Worm (Caenorhabditis elegans): ENCODE results near the gene pcp-1.

pcp-1 gene

ce11 chrIII:7758562-7758961 lies at the start of gene pcp-1:
Gene pcp-1, plus strand, starts transcription at chrIII:7758903.
- no peak for TF ChIP-seq unc-62 (GFP tag; optimal IDR thresholded peaks at IDR 0.05)

- TF ChIP-seq unc-62 (GFP tag; optimal IDR thresholded peaks at IDR 0.05), result no peak
Observed at ce11 chrIII:7709391-7709790, 49.3 kb upstream of the pcp-1 start, which contains the start of gene lin-13. Gene lin-13, minus strand, starts transcription at chrIII:7709491.

DNA sequence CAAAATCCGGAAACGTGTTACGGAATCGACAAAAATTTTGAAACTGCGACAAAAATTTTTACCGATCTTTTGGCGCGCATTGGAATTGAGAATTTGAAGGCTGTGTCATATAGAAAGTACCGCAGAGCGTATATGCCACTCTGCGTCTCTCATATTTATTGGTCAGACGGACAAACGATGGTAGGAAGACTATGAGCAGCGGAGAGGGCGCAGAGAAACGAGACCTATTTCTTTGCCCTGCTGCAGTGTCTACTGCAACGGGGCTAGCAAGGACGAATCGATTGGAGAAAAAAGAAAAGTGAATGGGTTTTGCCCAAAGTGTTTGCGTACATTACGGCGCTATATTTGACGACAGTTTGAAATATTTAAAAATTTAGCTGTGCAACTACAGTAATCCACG lies 48.6 kb upstream of the pcp-1 start:
- no peak for TF ChIP-seq unc-62 (GFP tag; optimal IDR thresholded peaks at IDR 0.05)

DNA sequence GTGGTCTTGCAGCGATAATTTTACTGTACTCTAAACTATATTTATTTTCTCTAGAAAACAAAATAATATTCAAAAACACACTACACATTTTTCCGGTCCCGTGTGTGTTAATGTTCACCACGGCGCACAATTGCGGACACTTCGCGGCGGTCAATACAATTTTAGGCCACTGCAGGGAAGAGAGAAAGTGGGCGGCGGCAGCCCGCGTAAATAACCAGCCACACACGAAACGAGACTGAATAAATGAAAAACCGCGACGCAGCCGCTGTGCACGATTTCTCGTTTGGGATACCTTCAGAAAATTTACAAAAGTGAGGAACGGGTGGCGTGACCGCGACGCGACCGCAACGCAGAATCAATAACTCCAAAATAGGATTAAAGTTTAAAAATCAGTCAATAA lies 47.8 kb upstream of the pcp-1 start:
- no peak for TF ChIP-seq unc-62 (GFP tag; optimal IDR thresholded peaks at IDR 0.05)

DNA sequence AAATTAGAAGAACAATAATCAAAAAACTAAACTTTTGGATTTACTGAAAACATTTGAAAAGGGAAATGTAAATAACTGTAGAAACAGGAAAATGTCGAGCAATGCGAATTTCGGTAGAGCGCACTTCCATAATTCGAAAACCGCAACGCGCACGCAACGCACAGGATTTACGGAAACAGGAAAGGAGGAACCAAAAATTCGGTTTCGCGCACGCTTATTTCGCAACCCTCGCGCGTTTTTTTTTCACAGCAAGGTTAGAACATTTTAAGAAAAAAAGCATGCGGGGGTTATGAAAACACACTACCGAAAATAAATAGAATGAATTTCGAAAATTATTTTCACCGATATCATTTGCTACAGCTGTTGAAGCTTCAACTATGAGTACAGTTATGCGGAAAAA lies 47.2 kb upstream of the pcp-1 start:
- TF ChIP-seq unc-62 (GFP tag; optimal IDR thresholded peaks at IDR 0.05), result no peak

ce11 chrIII:7711908-7712359 lies 46.8 kb upstream of the pcp-1 start, which contains the start of gene C03B8.3:
Gene C03B8.3, plus strand, starts transcription at chrIII:7712309.
- TF ChIP-seq unc-62 (GFP tag; optimal IDR thresholded peaks at IDR 0.05), result no peak

- TF ChIP-seq unc-62 (GFP tag; optimal IDR thresholded peaks at IDR 0.05), result no peak
Observed at ce11 chrIII:7716550-7716949, 42.2 kb upstream of the pcp-1 start.

DNA sequence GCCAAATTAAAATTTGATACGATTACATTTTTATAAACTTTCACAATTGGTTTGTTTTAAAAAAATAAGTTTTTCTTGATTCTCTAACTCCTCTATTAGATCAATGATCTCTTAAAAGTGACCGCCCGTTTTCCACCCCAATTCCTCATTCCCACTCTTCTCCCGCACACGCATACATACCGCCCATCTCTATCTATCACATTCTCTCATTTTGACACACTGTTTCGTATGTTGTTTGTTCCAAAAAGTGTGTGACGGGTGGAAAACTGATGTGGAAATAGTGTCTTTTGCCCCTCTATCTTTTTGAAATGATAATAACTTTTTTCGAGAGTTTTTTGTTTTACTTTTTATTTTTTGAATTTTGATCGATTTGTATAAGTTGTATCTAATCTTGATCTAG lies 40.4 kb upstream of the pcp-1 start:
- no peak for TF ChIP-seq unc-62 (GFP tag; optimal IDR thresholded peaks at IDR 0.05)

- TF ChIP-seq unc-62 (GFP tag; optimal IDR thresholded peaks at IDR 0.05), result no peak
Observed at ce11 chrIII:7719364-7719936, 39.3 kb upstream of the pcp-1 start, which contains the start of gene ncl-1. Gene ncl-1, plus strand, starts transcription at chrIII:7719729.

- TF ChIP-seq unc-62 (GFP tag; optimal IDR thresholded peaks at IDR 0.05), result no peak
Observed at ce11 chrIII:7720861-7721260, 37.8 kb upstream of the pcp-1 start.

ce11 chrIII:7721513-7721912 lies 37.2 kb upstream of the pcp-1 start:
- TF ChIP-seq unc-62 (GFP tag; optimal IDR thresholded peaks at IDR 0.05), result no peak

- TF ChIP-seq unc-62 (GFP tag; optimal IDR thresholded peaks at IDR 0.05), result no peak
Observed at ce11 chrIII:7722411-7722810, 36.3 kb upstream of the pcp-1 start.

- TF ChIP-seq unc-62 (GFP tag; optimal IDR thresholded peaks at IDR 0.05), result no peak
Observed at ce11 chrIII:7722999-7723398, 35.7 kb upstream of the pcp-1 start.

DNA sequence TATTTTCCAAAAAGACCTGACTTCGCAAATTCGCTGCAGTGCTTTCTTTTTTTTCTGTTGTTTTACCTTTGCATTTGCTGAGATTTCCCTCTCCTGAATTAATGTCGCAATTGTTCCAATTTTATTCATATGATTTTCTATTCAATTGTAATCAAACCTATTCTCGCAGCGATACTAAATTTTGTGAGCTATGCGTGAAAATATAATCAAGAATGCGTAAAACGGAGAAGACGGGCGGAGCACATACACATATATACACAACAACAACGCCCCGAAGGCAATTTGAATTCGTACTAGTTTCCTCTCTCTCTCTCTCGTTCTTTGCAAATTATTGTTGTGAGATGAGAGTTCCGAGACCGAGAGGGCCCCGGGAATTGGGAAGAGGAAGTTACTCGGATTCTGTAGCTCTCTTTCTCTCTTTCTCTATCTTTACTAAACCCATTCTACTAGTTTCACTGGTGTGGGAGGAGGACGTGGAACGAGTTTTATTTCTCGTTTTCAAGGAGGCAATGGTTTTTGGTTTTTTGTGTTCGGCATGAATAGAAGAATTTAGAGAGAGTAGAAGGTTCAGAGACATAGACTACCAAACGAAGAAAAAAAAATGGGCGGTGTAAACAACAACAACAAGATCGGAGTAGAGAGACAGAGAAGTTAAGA lies 35.2 kb upstream of the pcp-1 start:
- TF ChIP-seq unc-62 (GFP tag; optimal IDR thresholded peaks at IDR 0.05), result no peak

DNA sequence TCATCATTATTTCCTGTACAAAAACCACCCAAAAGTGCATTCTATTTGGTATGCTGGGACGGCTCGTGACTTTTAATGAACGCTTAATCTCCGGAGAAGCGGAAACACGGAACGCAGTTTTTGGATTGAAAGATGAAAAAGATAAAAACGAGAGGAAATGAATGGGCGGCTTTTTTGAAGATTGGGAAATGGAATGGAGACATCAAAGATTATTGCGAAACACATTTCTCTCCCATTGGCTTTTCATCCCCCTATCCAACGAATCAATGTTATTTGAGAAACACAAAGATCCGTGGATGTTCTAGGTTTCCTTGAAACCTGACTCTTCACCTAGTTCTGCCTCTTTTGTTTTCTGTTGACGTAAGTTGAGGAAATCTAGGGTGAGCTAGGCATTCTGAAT lies 34.3 kb upstream of the pcp-1 start:
- no peak for TF ChIP-seq unc-62 (GFP tag; optimal IDR thresholded peaks at IDR 0.05)

DNA sequence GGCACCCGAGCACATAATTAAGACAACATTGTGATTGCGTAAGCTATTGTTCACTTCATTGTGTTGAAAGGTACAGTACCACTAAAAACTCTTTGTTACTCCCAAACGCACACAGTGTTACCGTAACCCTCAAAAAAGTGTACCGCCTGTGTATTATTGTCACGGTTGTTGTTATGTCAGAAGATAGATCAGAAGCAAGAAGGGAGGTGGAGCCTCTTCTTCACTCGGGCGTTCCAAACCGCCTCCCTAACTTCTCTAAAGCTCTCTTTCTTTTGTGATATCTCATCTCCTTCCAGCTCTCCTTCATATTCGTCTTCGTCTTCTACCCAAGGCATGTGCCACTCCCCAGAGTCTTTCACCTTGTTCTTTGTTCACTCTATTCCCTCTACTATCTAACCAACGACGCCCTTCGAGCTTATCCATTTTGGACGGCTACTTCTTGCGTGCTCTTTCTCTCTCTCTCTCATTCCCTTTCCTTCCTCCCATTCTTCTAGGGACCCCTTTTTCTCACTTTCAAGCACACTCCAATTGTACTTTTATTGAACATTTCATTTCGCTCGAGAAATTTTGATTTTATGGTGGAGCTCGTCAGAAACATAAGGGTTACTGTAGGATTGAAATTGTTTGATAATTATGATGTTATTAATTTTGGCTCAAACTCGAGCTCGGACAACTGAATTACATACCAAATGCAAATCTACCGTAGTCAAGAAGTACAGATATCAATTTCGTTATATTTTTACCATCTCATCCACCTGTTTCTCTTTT lies 33.0 kb upstream of the pcp-1 start:
- TF ChIP-seq unc-62 (GFP tag; optimal IDR thresholded peaks at IDR 0.05), result no peak

DNA sequence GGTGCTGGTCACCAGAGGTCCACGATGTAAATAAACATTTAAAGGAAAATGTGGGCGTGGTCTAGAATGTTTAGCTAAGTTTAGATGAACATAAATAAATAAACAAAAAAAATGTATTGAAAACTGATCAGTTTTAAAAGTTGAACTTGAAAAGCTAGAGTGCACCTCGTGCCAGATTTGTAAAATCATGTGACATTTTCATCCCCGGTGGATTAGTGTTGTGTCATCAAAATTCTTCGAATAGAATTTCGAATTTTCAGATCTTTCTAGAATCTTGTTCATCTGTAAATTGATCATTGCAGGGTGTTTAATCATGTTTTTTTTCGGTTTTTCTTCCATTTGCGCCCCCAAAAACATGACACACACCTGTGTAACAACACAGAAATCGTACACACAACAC lies 32.2 kb upstream of the pcp-1 start:
- TF ChIP-seq unc-62 (GFP tag; optimal IDR thresholded peaks at IDR 0.05), result no peak

Data from whole organism, dauer.